Worm (Caenorhabditis elegans): ENCODE data around the gene nspd-6.

DNA sequence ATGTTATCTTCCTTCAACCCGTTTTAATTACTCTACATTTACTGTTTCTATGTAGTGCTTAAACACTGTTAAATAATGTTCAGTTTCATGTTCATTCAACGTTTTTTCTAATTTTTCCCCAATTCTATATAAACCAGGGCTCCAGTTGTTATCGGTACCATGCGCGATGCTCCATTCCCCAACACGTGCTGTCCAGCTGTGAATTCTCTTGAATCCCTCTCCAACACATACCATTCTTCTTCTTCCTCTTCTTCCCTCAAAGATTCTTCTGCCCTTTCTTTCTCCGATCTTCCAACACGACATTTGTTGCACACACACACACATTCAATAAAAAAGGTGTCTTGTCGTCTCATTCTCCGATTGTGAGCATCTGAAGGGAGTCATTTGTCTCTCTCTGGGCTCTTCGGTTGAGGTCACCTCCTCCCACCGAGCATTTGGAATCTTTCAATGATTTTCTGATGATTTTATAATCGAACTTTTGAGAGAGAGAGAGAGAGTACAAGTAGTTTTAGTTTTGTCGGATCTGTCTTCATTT lies 6.5 kb upstream of the nspd-6 start:
- no peak for TF ChIP-seq klf-2 (GFP tag; conservative IDR thresholded peaks at IDR 0.05)
- no peak for TF ChIP-seq ztf-29 (GFP tag; IDR thresholded peaks at IDR 0.05)
- TF ChIP-seq flt-1 (GFP tag; IDR thresholded peaks at IDR 0.05) = no peak
- no peak for TF ChIP-seq ztf-23 (GFP tag; IDR thresholded peaks at IDR 0.05)
- TF ChIP-seq T22C8.4 (GFP tag; IDR thresholded peaks at IDR 0.05) = no peak
- TF ChIP-seq med-1 (GFP tag; optimal IDR thresholded peaks at IDR 0.05; ENCODE audit: insufficient read depth) = no peak
- no peak for TF ChIP-seq cog-1 (tag; optimal IDR thresholded peaks at IDR 0.05)
- TF ChIP-seq tab-1 (GFP tag; IDR thresholded peaks at IDR 0.05) = no peak
- no peak for TF ChIP-seq ref-1 (GFP tag; conservative IDR thresholded peaks at IDR 0.05)

Measured in whole organism, midembryonic.